Fruit fly (Drosophila melanogaster) whole organism, embryonic: ENCODE data around the gene CG7183.

ENCODE experiments used
- Aef1 ChIP-seq: fragments of 200-800 bp; sonication (Bioruptor generic); IDR thresholded peaks from 3 replicates; pipeline ENCODE4 v1.3.6; 2022; ENCODE audit warnings: missing biosample characterization, missing genetic modification characterization
- Blimp-1 ChIP-seq: fragments of 200-800 bp; sonication (Bioruptor generic); optimal IDR thresholded peaks from 3 replicates; lab custom pipeline; 2018; ENCODE audit warnings: missing biosample characterization, missing genetic modification characterization, mild to moderate bottlenecking, moderate library complexity, missing genetic modification reagents
- CG10654 ChIP-seq: fragments of 200-800 bp; sonication (Bioruptor generic); optimal IDR thresholded peaks from 2 replicates; lab custom pipeline; 2016; ENCODE audit warnings: missing biosample characterization, missing genetic modification characterization
- CG11093 ChIP-seq: fragments of 200-800 bp; sonication (Bioruptor generic); IDR thresholded peaks from 3 replicates; pipeline ENCODE4 v1.3.6; 2022; ENCODE audit warnings: missing biosample characterization, missing genetic modification characterization
- CG11247 ChIP-seq: fragments of 200-800 bp; sonication (Bioruptor generic); IDR thresholded peaks from 2 replicates; pipeline ENCODE4 v1.3.6; 2022; ENCODE audit warnings: missing biosample characterization, missing genetic modification characterization
- CG13296 ChIP-seq: fragments of 200-800 bp; sonication (Bioruptor generic); optimal IDR thresholded peaks from 3 replicates; lab custom pipeline; 2018; ENCODE audit warnings: missing biosample characterization, mild to moderate bottlenecking, missing genetic modification characterization
- CG13775 ChIP-seq: fragments of 200-800 bp; sonication (Bioruptor generic); optimal IDR thresholded peaks from 3 replicates; lab custom pipeline; 2017; ENCODE audit warnings: missing biosample characterization, mild to moderate bottlenecking, missing genetic modification characterization
- CG1529 ChIP-seq: fragments of 200-800 bp; sonication (Bioruptor generic); optimal IDR thresholded peaks from 3 replicates; lab custom pipeline; 2018; ENCODE audit warnings: missing biosample characterization, missing genetic modification characterization
- CG15601 ChIP-seq: fragments of 200-800 bp; sonication (Bioruptor generic); optimal IDR thresholded peaks from 3 replicates; lab custom pipeline; 2019; ENCODE audit warnings: missing biosample characterization, mild to moderate bottlenecking, missing genetic modification characterization, moderate library complexity
- CG16863 ChIP-seq: fragments of 200-800 bp; sonication (Bioruptor generic); optimal IDR thresholded peaks from 3 replicates; lab custom pipeline; 2016; ENCODE audit warnings: missing biosample characterization, missing genetic modification characterization
- CG2875 ChIP-seq: fragments of 200-800 bp; sonication (Bioruptor generic); optimal IDR thresholded peaks from 2 replicates; lab custom pipeline; 2017; ENCODE audit warnings: missing biosample characterization, mild to moderate bottlenecking, missing genetic modification characterization, missing genetic modification reagents
- CG34376 ChIP-seq: fragments of 200-800 bp; sonication (Bioruptor generic); optimal IDR thresholded peaks from 2 replicates; lab custom pipeline; 2018; ENCODE audit warnings: missing biosample characterization, mild to moderate bottlenecking, missing genetic modification characterization
- CG4328 ChIP-seq: fragments of 200-800 bp; sonication (Bioruptor generic); optimal IDR thresholded peaks from 3 replicates; lab custom pipeline; 2017; ENCODE audit warnings: missing biosample characterization, missing genetic modification reagents, missing genetic modification characterization
- CG4820 ChIP-seq: fragments of 200-800 bp; sonication (Bioruptor generic); optimal IDR thresholded peaks from 3 replicates; lab custom pipeline; 2016; ENCODE audit warnings: missing biosample characterization, missing genetic modification characterization
- CG6272 ChIP-seq: fragments of 200-800 bp; sonication (Bioruptor generic); IDR thresholded peaks from 2 replicates; pipeline ENCODE4 v1.3.6; 2022; ENCODE audit warnings: missing biosample characterization, missing genetic modification characterization
- CG6854 ChIP-seq: fragments of 200-800 bp; sonication (Bioruptor generic); optimal IDR thresholded peaks from 3 replicates; lab custom pipeline; 2017; ENCODE audit warnings: missing biosample characterization, mild to moderate bottlenecking, missing genetic modification characterization
- CG7271 ChIP-seq: fragments of 200-800 bp; sonication (Bioruptor generic); optimal IDR thresholded peaks from 2 replicates; lab custom pipeline; 2018; ENCODE audit warnings: missing biosample characterization, mild to moderate bottlenecking, missing genetic modification characterization, moderate library complexity
- CG7372 ChIP-seq: fragments of 200-800 bp; sonication (Bioruptor generic); IDR thresholded peaks from 2 replicates; pipeline ENCODE4 v1.3.6; 2022; ENCODE audit warnings: missing biosample characterization, missing genetic modification characterization
- CG7556 ChIP-seq: fragments of 200-800 bp; sonication (Bioruptor generic); optimal IDR thresholded peaks from 2 replicates; lab custom pipeline; 2017; ENCODE audit warnings: missing biosample characterization, mild to moderate bottlenecking, missing genetic modification characterization
- CG7745 ChIP-seq: fragments of 200-800 bp; sonication (Bioruptor generic); optimal IDR thresholded peaks from 2 replicates; lab custom pipeline; 2018; ENCODE audit warnings: missing biosample characterization, mild to moderate bottlenecking, missing genetic modification characterization, moderate library complexity
- CG7839 ChIP-seq: fragments of 200-800 bp; sonication (Bioruptor generic); optimal IDR thresholded peaks from 3 replicates; lab custom pipeline; 2018; ENCODE audit warnings: missing biosample characterization, mild to moderate bottlenecking, missing genetic modification characterization, moderate library complexity
- CG9437 ChIP-seq: fragments of 200-800 bp; sonication (Bioruptor generic); optimal IDR thresholded peaks from 2 replicates; lab custom pipeline; 2018; ENCODE audit warnings: missing biosample characterization, mild to moderate bottlenecking, missing genetic modification characterization
- CG9932 ChIP-seq: fragments of 200-800 bp; sonication (Bioruptor generic); IDR thresholded peaks from 2 replicates; pipeline ENCODE4 v1.3.6; 2022; ENCODE audit warnings: missing biosample characterization, missing genetic modification characterization
- Max ChIP-seq: fragments of 200-800 bp; sonication (Bioruptor generic); optimal IDR thresholded peaks from 2 replicates; lab custom pipeline; 2016; ENCODE audit warnings: missing biosample characterization, mild to moderate bottlenecking, missing genetic modification characterization
- NK7.1 ChIP-seq: fragments of 200-800 bp; sonication (Bioruptor generic); optimal IDR thresholded peaks from 3 replicates; lab custom pipeline; 2016; ENCODE audit warnings: missing biosample characterization, missing genetic modification characterization
- Nf-YC ChIP-seq: fragments of 200-800 bp; optimal IDR thresholded peaks from 3 replicates; lab custom pipeline; 2019; ENCODE audit warnings: missing biosample characterization, mild to moderate bottlenecking, missing genetic modification characterization, moderate library complexity
- Oli ChIP-seq: fragments of 200-800 bp; sonication (Bioruptor generic); optimal IDR thresholded peaks from 2 replicates; lab custom pipeline; 2018; ENCODE audit warnings: missing biosample characterization, mild to moderate bottlenecking, missing genetic modification characterization, moderate library complexity
- Optix ChIP-seq: fragments of 200-800 bp; sonication (Bioruptor generic); IDR thresholded peaks from 3 replicates; pipeline ENCODE4 v1.3.6; 2022; ENCODE audit warnings: missing biosample characterization, missing genetic modification characterization
- Pdp1 ChIP-seq, 2 experiments: fragments of 200-800 bp; sonication (Bioruptor generic); optimal IDR thresholded peaks; 3 replicates each; lab custom pipeline; 2016; ENCODE audit warnings: missing biosample characterization in 2 of 2, missing genetic modification characterization in 2 of 2, mild to moderate bottlenecking in 1 of 2, moderate library complexity in 1 of 2
- Sin3A ChIP-seq: fragments of >200 bp; optimal IDR thresholded peaks from 2 replicates; lab custom pipeline; 2018
- Ssrp ChIP-seq: fragments of 200-800 bp; sonication (Bioruptor generic); optimal IDR thresholded peaks from 2 replicates; lab custom pipeline; 2018; ENCODE audit warnings: missing biosample characterization, mild to moderate bottlenecking, missing genetic modification characterization, moderate library complexity
- Trl ChIP-seq, 3 experiments: fragments of >200 bp in 2 of 3; fragments of 200-800 bp in 1 of 3; sonication (Bioruptor generic) in 1 of 3; optimal IDR thresholded peaks; 2 replicates in 1 of 3; 3 replicates in 2 of 3; lab custom pipeline; 2016 to 2017; ENCODE audit warnings: missing biosample characterization in 1 of 3, missing genetic modification characterization in 1 of 3
- Xrp1 ChIP-seq: fragments of 200-800 bp; sonication (Bioruptor generic); IDR thresholded peaks from 2 replicates; pipeline ENCODE4 v1.3.6; 2022; ENCODE audit warnings: missing biosample characterization, missing genetic modification characterization
- abd-A ChIP-seq: fragments of 200-800 bp; sonication (Bioruptor generic); optimal IDR thresholded peaks from 3 replicates; lab custom pipeline; 2019; ENCODE audit warnings: missing biosample characterization, mild to moderate bottlenecking, missing genetic modification characterization, moderate library complexity
- dmrt11E ChIP-seq: fragments of 200-800 bp; sonication (Bioruptor generic); optimal IDR thresholded peaks from 3 replicates; lab custom pipeline; 2018; ENCODE audit warnings: missing biosample characterization, mild to moderate bottlenecking, missing genetic modification characterization, moderate library complexity
- fd96Cb ChIP-seq: fragments of 200-800 bp; sonication (Bioruptor generic); optimal IDR thresholded peaks from 2 replicates; lab custom pipeline; 2018; ENCODE audit warnings: missing biosample characterization, mild to moderate bottlenecking, missing genetic modification characterization, moderate library complexity
- grau ChIP-seq: fragments of 200-800 bp; optimal IDR thresholded peaks from 3 replicates; lab custom pipeline; 2019; ENCODE audit warnings: missing biosample characterization, mild to moderate bottlenecking, missing genetic modification characterization, moderate library complexity
- hth ChIP-seq: fragments of >200 bp; optimal IDR thresholded peaks from 2 replicates; lab custom pipeline; 2017; ENCODE audit warnings: inconsistent platforms
- lab ChIP-seq: fragments of 200-800 bp; sonication (Bioruptor generic); optimal IDR thresholded peaks from 3 replicates; lab custom pipeline; 2017; ENCODE audit warnings: missing biosample characterization, missing genetic modification characterization, mild to moderate bottlenecking, moderate library complexity, missing genetic modification reagents
- nom ChIP-seq: fragments of 200-800 bp; sonication (Bioruptor generic); optimal IDR thresholded peaks from 2 replicates; lab custom pipeline; 2017; ENCODE audit warnings: missing biosample characterization, missing genetic modification characterization, mild to moderate bottlenecking, moderate library complexity, missing genetic modification reagents
- onecut ChIP-seq: fragments of 200-800 bp; sonication (Bioruptor generic); IDR thresholded peaks from 2 replicates; pipeline ENCODE4 v1.3.6; 2022; ENCODE audit warnings: missing biosample characterization, missing genetic modification characterization
- phol ChIP-seq: fragments of 200-800 bp; sonication (Bioruptor generic); optimal IDR thresholded peaks from 3 replicates; lab custom pipeline; 2018; ENCODE audit warnings: missing biosample characterization, mild to moderate bottlenecking, missing genetic modification characterization, moderate library complexity
- pum ChIP-seq: fragments of 200-800 bp; sonication (Bioruptor generic); optimal IDR thresholded peaks from 2 replicates; lab custom pipeline; 2016; ENCODE audit warnings: missing biosample characterization, missing genetic modification characterization
- rib ChIP-seq: fragments of 200-800 bp; sonication (Bioruptor generic); IDR thresholded peaks from 2 replicates; pipeline ENCODE4 v1.3.6; 2022; ENCODE audit warnings: missing biosample characterization, missing genetic modification characterization
- row ChIP-seq: fragments of 200-800 bp; sonication (Bioruptor generic); IDR thresholded peaks from 3 replicates; pipeline ENCODE4 v1.3.6; 2022; ENCODE audit warnings: missing biosample characterization, missing genetic modification characterization
- sc ChIP-seq, 3 experiments: fragments of >200 bp in 2 of 3; fragments of 200-800 bp in 1 of 3; sonication (Bioruptor generic) in 1 of 3; optimal IDR thresholded peaks; 2 replicates in 2 of 3; 3 replicates in 1 of 3; lab custom pipeline; 2017; ENCODE audit warnings: mild to moderate bottlenecking in 1 of 3, missing biosample characterization in 1 of 3, missing genetic modification characterization in 1 of 3, missing genetic modification reagents in 1 of 3
- sim ChIP-seq: fragments of 200-800 bp; sonication (Bioruptor generic); IDR thresholded peaks from 2 replicates; pipeline ENCODE4 v1.3.6; 2022; ENCODE audit warnings: missing biosample characterization, missing genetic modification characterization
- slp2 ChIP-seq: fragments of 200-800 bp; sonication (Bioruptor generic); optimal IDR thresholded peaks from 2 replicates; lab custom pipeline; 2016; ENCODE audit warnings: missing biosample characterization, missing genetic modification characterization

CG7183 gene

DNA sequence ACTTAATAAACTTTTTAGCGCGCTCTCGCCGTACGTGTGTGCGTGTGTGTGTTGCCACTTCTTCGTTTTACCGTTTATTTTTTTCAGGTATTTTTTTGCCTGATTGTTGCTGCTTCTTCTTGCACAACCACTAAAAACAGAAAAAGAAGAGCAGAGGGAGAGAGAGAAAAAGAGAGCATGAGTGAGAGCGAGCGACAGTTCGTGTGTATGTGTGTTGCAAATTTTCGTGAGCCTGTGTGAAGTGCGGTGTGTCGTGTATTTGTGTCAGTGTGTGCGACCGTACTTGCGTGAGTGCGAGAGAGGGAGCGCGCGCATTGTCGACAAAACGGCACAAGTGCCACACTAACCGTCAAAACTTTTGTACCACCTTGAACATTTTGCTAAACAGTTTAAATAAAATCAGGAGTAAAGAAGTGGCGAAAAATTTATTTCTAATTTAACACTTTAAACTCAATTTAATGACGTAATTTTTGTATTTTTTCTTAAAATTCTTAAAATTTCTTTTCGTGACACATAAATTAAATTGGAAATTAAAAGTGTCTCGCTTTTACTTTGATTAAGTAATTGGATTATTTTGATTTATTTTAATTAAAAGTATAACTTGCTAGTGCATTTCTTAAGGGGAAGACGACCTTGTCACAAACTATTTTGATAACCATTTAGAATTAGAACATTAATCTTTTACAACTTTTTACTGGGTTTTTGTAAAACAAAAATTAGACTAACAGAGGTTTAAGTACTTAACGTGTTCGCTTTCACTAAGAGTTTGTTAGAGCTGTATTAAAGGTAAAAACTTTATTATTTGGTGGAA, 23.3 kb downstream of the CG7183 start:
- TF ChIP-seq Sin3A (lab: Kevin White, UChicago) (no peak), CG13775 (GFP tag; lab: Kevin White, UChicago) (peak; percentile 70), CG7745 (tag; lab: Kevin White, UChicago) (peak; percentile 26), CG7839 (peak; percentile 61), CG34376 (GFP tag; lab: Kevin White, UChicago) (peak; percentile 14), CG9437 (GFP tag; lab: Kevin White, UChicago) (peak; percentile 84), CG11247 (GFP tag; lab: Robert Waterston, UW) (no peak), CG9932 (GFP tag; lab: Robert Waterston, UW) (no peak), phol (tag; lab: Kevin White, UChicago) (peak; percentile 60), CG10654 (GFP tag; lab: Kevin White, UChicago) (no peak), CG4328 (GFP tag; lab: Kevin White, UChicago) (peak; percentile 37), CG4820 (GFP tag; lab: Kevin White, UChicago) (no peak), CG6854 (GFP tag; lab: Kevin White, UChicago) (peak; percentile 41), CG7372 (GFP tag; lab: Robert Waterston, UW) (no peak), onecut (GFP tag; lab: Robert Waterston, UW) (peak; percentile 42), CG16863 (GFP tag; lab: Kevin White, UChicago) (no peak), lab (peak; percentile 48), CG6272 (peak; percentile 9; the same call in 1 of the 2 replicates), slp2 (GFP tag; lab: Kevin White, UChicago) (peak; percentile 50), sc (optimal IDR thresholded peaks at IDR 0.05; lab: Kevin White, UChicago) (no peak), sc (GFP tag; optimal IDR thresholded peaks at IDR 0.05; lab: Kevin White, UChicago) (peak; percentile 6), CG7556 (GFP tag; lab: Kevin White, UChicago) (peak; percentile 84), CG7271 (tag; lab: Kevin White, UChicago) (no peak), dmrt11E (tag; lab: Kevin White, UChicago) (peak; percentile 57), CG1529 (GFP tag; lab: Kevin White, UChicago) (peak; percentile 38), abd-A (tag; lab: Kevin White, UChicago) (peak; percentile 71), Nf-YC (tag; lab: Kevin White, UChicago) (peak; percentile 45), CG2875 (GFP tag; lab: Kevin White, UChicago) (peak; percentile 13), Optix (no peak), Blimp-1 (GFP tag; lab: Kevin White, UChicago) (peak; percentile 31), nom (GFP tag; lab: Kevin White, UChicago) (peak; percentile 97), fd96Cb (tag; lab: Kevin White, UChicago) (peak; percentile 44), grau (tag; lab: Kevin White, UChicago) (peak; percentile 76), Oli (tag; lab: Kevin White, UChicago) (peak; percentile 77), CG13296 (GFP tag; lab: Kevin White, UChicago) (peak; percentile 39), CG11093 (peak; percentile 37; the same call in 2 of the 3 replicates), pum (GFP tag; lab: Kevin White, UChicago) (peak; percentile 41), Ssrp (peak; percentile 70), NK7.1 (GFP tag; lab: Kevin White, UChicago) (no peak), row (GFP tag; lab: Robert Waterston, UW) (no peak), Max (GFP tag; lab: Kevin White, UChicago) (peak; percentile 8), CG15601 (tag; lab: Kevin White, UChicago) (peak; percentile 55), Aef1 (GFP tag; lab: Robert Waterston, UW) (no peak), sim (GFP tag; lab: Robert Waterston, UW) (no peak), hth (lab: Kevin White, UChicago) (no peak), rib (no peak), Trl (optimal IDR thresholded peaks at IDR 0.05; lab: Kevin White, UChicago) (peak; percentile 97 to 99), Trl (GFP tag; optimal IDR thresholded peaks at IDR 0.05; lab: Kevin White, UChicago) (peak; percentile 42), Pdp1 (GFP tag; optimal IDR thresholded peaks at IDR 0.05; lab: Kevin White, UChicago) (peak; percentile 28 to 88), Xrp1 (GFP tag; lab: Robert Waterston, UW) (no peak)
